Worm (Caenorhabditis elegans) whole organism, L2 larva: ENCODE data around the gene gtf-2A2.

ENCODE experiments used
- F13H6.1 ChIP-seq: sonication (generic microtip); optimal IDR thresholded peaks from 2 replicates; lab custom pipeline; 2016; ENCODE audit warnings: missing genetic modification characterization, missing compliant biosample characterization
- R02D3.7 ChIP-seq: fragments of 150-350 bp; optimal IDR thresholded peaks from 2 replicates; lab custom pipeline; 2014; ENCODE audit warnings: missing biosample characterization, missing genetic modification characterization
- Y55F3AM.14 ChIP-seq: fragments of 200-800 bp; sonication (Bioruptor generic); optimal IDR thresholded peaks from 2 replicates; lab custom pipeline; 2018; ENCODE audit warnings: mild to moderate bottlenecking, missing genetic modification characterization, missing compliant biosample characterization
- ZK546.5 ChIP-seq: sonication (generic microtip); optimal IDR thresholded peaks from 2 replicates; lab custom pipeline; 2017; ENCODE audit warnings: missing biosample characterization, missing genetic modification characterization
- alr-1 ChIP-seq: fragments of 150-350 bp; optimal IDR thresholded peaks from 2 replicates; lab custom pipeline; 2014; ENCODE audit warnings: missing biosample characterization, missing genetic modification characterization
- aly-2 ChIP-seq: fragments of 150-350 bp; optimal IDR thresholded peaks from 2 replicates; lab custom pipeline; 2014; ENCODE audit warnings: missing biosample characterization, missing genetic modification characterization
- ama-1 ChIP-seq: fragments of 150-350 bp; optimal IDR thresholded peaks from 2 replicates; lab custom pipeline; 2018; ENCODE audit warnings: inconsistent platforms
- blmp-1 ChIP-seq: sonication (generic microtip); optimal IDR thresholded peaks from 2 replicates; lab custom pipeline; 2017; ENCODE audit warnings: missing genetic modification characterization, mild to moderate bottlenecking, missing compliant biosample characterization, antibody characterized with exemption, moderate library complexity; ENCODE audit not compliant: insufficient read depth
- ceh-82 ChIP-seq: fragments of 150-350 bp; optimal IDR thresholded peaks from 2 replicates; lab custom pipeline; 2014; ENCODE audit warnings: missing biosample characterization, missing genetic modification characterization
- crh-2 ChIP-seq: sonication (generic microtip); optimal IDR thresholded peaks from 2 replicates; lab custom pipeline; 2017; ENCODE audit warnings: missing biosample characterization, missing genetic modification characterization
- egl-27 ChIP-seq: sonication (generic microtip); optimal IDR thresholded peaks from 3 replicates; lab custom pipeline; 2017; ENCODE audit warnings: missing biosample characterization, missing genetic modification reagents, missing genetic modification characterization
- elt-1 ChIP-seq: fragments of 150-350 bp; optimal IDR thresholded peaks from 2 replicates; lab custom pipeline; 2014; ENCODE audit warnings: missing biosample characterization, missing genetic modification characterization
- fos-1 ChIP-seq: fragments of 150-350 bp; optimal IDR thresholded peaks from 2 replicates; lab custom pipeline; 2014; ENCODE audit warnings: missing biosample characterization, missing genetic modification characterization
- gmeb-1 ChIP-seq: fragments of 150-350 bp; optimal IDR thresholded peaks from 2 replicates; lab custom pipeline; 2014; ENCODE audit warnings: missing biosample characterization, missing genetic modification characterization
- lin-11 ChIP-seq: fragments of 150-350 bp; sonication (generic microtip); optimal IDR thresholded peaks from 2 replicates; lab custom pipeline; 2014; ENCODE audit warnings: missing biosample characterization, missing genetic modification characterization, inconsistent platforms, mixed read lengths
- lin-13 ChIP-seq: fragments of 150-350 bp; optimal IDR thresholded peaks from 2 replicates; lab custom pipeline; 2014; ENCODE audit warnings: missing biosample characterization, missing genetic modification reagents, missing genetic modification characterization
- lin-39 ChIP-seq: fragments of 150-350 bp; optimal IDR thresholded peaks from 2 replicates; lab custom pipeline; 2014; ENCODE audit warnings: missing biosample characterization, missing genetic modification reagents, missing genetic modification characterization
- lsy-2 ChIP-seq, 2 experiments: fragments of 150-350 bp in 1 of 2; sonication (generic microtip) in 1 of 2; optimal IDR thresholded peaks; 2 replicates each; lab custom pipeline; 2014 to 2017; ENCODE audit warnings: missing biosample characterization in 2 of 2, missing genetic modification characterization in 2 of 2
- mab-5 ChIP-seq: fragments of 150-350 bp; optimal IDR thresholded peaks from 2 replicates; lab custom pipeline; 2014; ENCODE audit warnings: missing biosample characterization, missing genetic modification characterization
- mdl-1 ChIP-seq, 2 experiments: fragments of 150-350 bp in 1 of 2; sonication (generic microtip) in 1 of 2; optimal IDR thresholded peaks; 2 replicates each; lab custom pipeline; 2017; ENCODE audit warnings: missing biosample characterization in 2 of 2, missing genetic modification characterization in 2 of 2
- nhr-11 ChIP-seq: fragments of 150-350 bp; optimal IDR thresholded peaks from 2 replicates; lab custom pipeline; 2014; ENCODE audit warnings: missing biosample characterization, missing genetic modification characterization
- nhr-12 ChIP-seq: fragments of 150-350 bp; optimal IDR thresholded peaks from 2 replicates; lab custom pipeline; 2014; ENCODE audit warnings: missing biosample characterization, missing genetic modification characterization
- nhr-129 ChIP-seq: fragments of 150-350 bp; optimal IDR thresholded peaks from 2 replicates; lab custom pipeline; 2014; ENCODE audit warnings: missing biosample characterization, missing genetic modification characterization
- nhr-21 ChIP-seq: fragments of 150-350 bp; optimal IDR thresholded peaks from 2 replicates; lab custom pipeline; 2014; ENCODE audit warnings: missing biosample characterization, missing genetic modification characterization
- nhr-23 ChIP-seq: fragments of 150-350 bp; optimal IDR thresholded peaks from 2 replicates; lab custom pipeline; 2014; ENCODE audit warnings: missing biosample characterization, missing genetic modification reagents, missing genetic modification characterization
- nhr-6 ChIP-seq: fragments of 150-350 bp; optimal IDR thresholded peaks from 2 replicates; lab custom pipeline; 2014; ENCODE audit warnings: missing biosample characterization, missing genetic modification characterization
- nhr-77 ChIP-seq: fragments of 150-350 bp; optimal IDR thresholded peaks from 2 replicates; lab custom pipeline; 2014; ENCODE audit warnings: missing biosample characterization, missing genetic modification characterization
- peb-1 ChIP-seq: fragments of 150-350 bp; optimal IDR thresholded peaks from 2 replicates; lab custom pipeline; 2014; ENCODE audit warnings: missing biosample characterization, missing genetic modification characterization
- sem-4 ChIP-seq: fragments of 150-350 bp; optimal IDR thresholded peaks from 2 replicates; lab custom pipeline; 2014; ENCODE audit warnings: missing biosample characterization, missing genetic modification reagents, missing genetic modification characterization
- skn-1 ChIP-seq: sonication (generic microtip); optimal IDR thresholded peaks from 2 replicates; lab custom pipeline; 2017; ENCODE audit warnings: missing biosample characterization, missing genetic modification characterization
- sma-3 ChIP-seq: sonication (generic microtip); optimal IDR thresholded peaks from 2 replicates; lab custom pipeline; 2016; ENCODE audit warnings: missing genetic modification reagents, missing genetic modification characterization, missing compliant biosample characterization
- sma-9 ChIP-seq, 2 experiments: fragments of 150-350 bp in 1 of 2; sonication (generic microtip) in 1 of 2; optimal IDR thresholded peaks; 2 replicates each; lab custom pipeline; 2014 to 2016; ENCODE audit warnings: missing genetic modification characterization in 2 of 2, mild to moderate bottlenecking in 1 of 2, missing biosample characterization in 1 of 2, missing compliant biosample characterization in 1 of 2, missing genetic modification reagents in 1 of 2, moderate library complexity in 1 of 2
- unc-39 ChIP-seq: fragments of 150-350 bp; optimal IDR thresholded peaks from 2 replicates; lab custom pipeline; 2014; ENCODE audit warnings: missing biosample characterization, missing genetic modification characterization
- unc-55 ChIP-seq: fragments of 150-350 bp; sonication (generic microtip); optimal IDR thresholded peaks from 3 replicates; lab custom pipeline; 2014; ENCODE audit warnings: missing biosample characterization, missing genetic modification reagents, missing genetic modification characterization
- unc-62 ChIP-seq: fragments of 150-350 bp; optimal IDR thresholded peaks from 2 replicates; lab custom pipeline; 2014; ENCODE audit warnings: missing biosample characterization, missing genetic modification reagents, missing genetic modification characterization
- zag-1 ChIP-seq: fragments of 150-350 bp; optimal IDR thresholded peaks from 2 replicates; lab custom pipeline; 2014; ENCODE audit warnings: missing biosample characterization, missing genetic modification characterization
- ztf-1 ChIP-seq: fragments of 200-800 bp; sonication (Bioruptor generic); conservative IDR thresholded peaks from 2 replicates; pipeline ENCODE4 v1.3.6; 2022; ENCODE audit warnings: missing genetic modification characterization, missing compliant biosample characterization
- ztf-11 ChIP-seq: sonication (generic microtip); optimal IDR thresholded peaks from 2 replicates; lab custom pipeline; 2017; ENCODE audit warnings: missing biosample characterization, missing genetic modification characterization
- ztf-4 ChIP-seq: fragments of 150-350 bp; optimal IDR thresholded peaks from 2 replicates; lab custom pipeline; 2014; ENCODE audit warnings: missing biosample characterization, missing genetic modification characterization

gtf-2A2 gene

ce11 chrIII:12583466-12583865 lies 41.1 kb upstream of the gtf-2A2 start (continued):
- TF ChIP-seq nhr-21 (tag; lab: Kevin White, UChicago) (peak; percentile 91), ztf-1 (GFP tag; lab: Robert Waterston, UW) (no peak), peb-1 (tag; lab: Kevin White, UChicago) (peak; percentile 43), sem-4 (peak; percentile 99), unc-55 (GFP tag; lab: Kevin White, UChicago) (peak; percentile 98), ztf-4 (tag; lab: Kevin White, UChicago) (peak; percentile 94), nhr-23 (tag; lab: Kevin White, UChicago) (no peak)

- TF ChIP-seq elt-1 (tag; lab: Kevin White, UChicago) (no peak), ama-1 (lab: Kevin White, UChicago) (no peak), ZK546.5 (tag; lab: Kevin White, UChicago) (no peak), sma-9 (GFP tag; optimal IDR thresholded peaks at IDR 0.05; lab: Kevin White, UChicago) (no peak), sma-9 (tag; optimal IDR thresholded peaks at IDR 0.05; lab: Kevin White, UChicago) (no peak), nhr-6 (tag; lab: Kevin White, UChicago) (no peak), skn-1 (tag; lab: Kevin White, UChicago) (no peak), sma-3 (GFP tag; lab: Kevin White, UChicago) (no peak), R02D3.7 (tag; lab: Kevin White, UChicago) (no peak), egl-27 (tag; lab: Kevin White, UChicago) (no peak), nhr-77 (tag; lab: Kevin White, UChicago) (no peak), unc-39 (no peak), Y55F3AM.14 (no peak), lin-13 (GFP tag; lab: Kevin White, UChicago) (no peak), ztf-4 (tag; lab: Kevin White, UChicago) (no peak)
- TF ChIP-seq, all 48 proteins: peak for 0
Observed at ce11 chrIII:12585842-12586241, 38.7 kb upstream of the gtf-2A2 start.

- TF ChIP-seq nhr-129 (no peak), lin-39 (tag; lab: Kevin White, UChicago) (no peak), Y55F3AM.14 (no peak), R02D3.7 (tag; lab: Kevin White, UChicago) (no peak), crh-2 (tag; lab: Kevin White, UChicago) (no peak), mab-5 (tag; lab: Kevin White, UChicago) (no peak), ceh-82 (tag; lab: Kevin White, UChicago) (no peak), blmp-1 (tag; lab: Kevin White, UChicago) (no peak), sma-9 (GFP tag; optimal IDR thresholded peaks at IDR 0.05; lab: Kevin White, UChicago) (no peak), sma-9 (tag; optimal IDR thresholded peaks at IDR 0.05; lab: Kevin White, UChicago) (no peak), mdl-1 (tag; optimal IDR thresholded peaks at IDR 0.05; lab: Kevin White, UChicago) (no peak), aly-2 (tag; lab: Kevin White, UChicago) (no peak)
- TF ChIP-seq, all 48 proteins: peak for 0
Observed at ce11 chrIII:12591923-12592322, 32.6 kb upstream of the gtf-2A2 start.

ce11 chrIII:12595640-12596039 lies 28.9 kb upstream of the gtf-2A2 start:
- peak; percentile 23 for TF ChIP-seq ama-1 (lab: Kevin White, UChicago)
- no peak for TF ChIP-seq lsy-2 (tag; optimal IDR thresholded peaks at IDR 0.05; lab: Kevin White, UChicago)
- no peak for TF ChIP-seq unc-62 (GFP tag; lab: Kevin White, UChicago)
- TF ChIP-seq nhr-12 (tag; lab: Kevin White, UChicago) = no peak

- TF ChIP-seq F13H6.1 (tag; lab: Kevin White, UChicago) = peak; percentile 76
- TF ChIP-seq unc-62 (GFP tag; lab: Kevin White, UChicago) = no peak
- no peak for TF ChIP-seq nhr-12 (tag; lab: Kevin White, UChicago)
- TF ChIP-seq aly-2 (tag; lab: Kevin White, UChicago) = no peak
- TF ChIP-seq lin-13 (GFP tag; lab: Kevin White, UChicago) = peak; percentile 95
- peak; percentile 69 for TF ChIP-seq Y55F3AM.14
- TF ChIP-seq sem-4 = peak; percentile 92
- TF ChIP-seq nhr-21 (tag; lab: Kevin White, UChicago) = peak; percentile 50
- TF ChIP-seq zag-1 (tag; lab: Kevin White, UChicago) = peak; percentile 55
- peak; percentile 77 for TF ChIP-seq gmeb-1 (tag; lab: Kevin White, UChicago)
- peak; percentile 76 for TF ChIP-seq sma-9 (GFP tag; optimal IDR thresholded peaks at IDR 0.05; lab: Kevin White, UChicago)
- TF ChIP-seq sma-9 (tag; optimal IDR thresholded peaks at IDR 0.05; lab: Kevin White, UChicago) = no peak
- peak; percentile 71 for TF ChIP-seq fos-1 (tag; lab: Kevin White, UChicago)
- no peak for TF ChIP-seq ztf-1 (GFP tag; lab: Robert Waterston, UW)
- peak; percentile 87 for TF ChIP-seq crh-2 (tag; lab: Kevin White, UChicago)
- peak; percentile 3 to 67 for TF ChIP-seq mdl-1 (tag; optimal IDR thresholded peaks at IDR 0.05; lab: Kevin White, UChicago)
- TF ChIP-seq nhr-11 (tag; lab: Kevin White, UChicago) = no peak
- TF ChIP-seq lin-11 (tag; lab: Kevin White, UChicago) = peak; percentile 83
- peak; percentile 27 for TF ChIP-seq egl-27 (tag; lab: Kevin White, UChicago)
- peak; percentile 96 to 99 for TF ChIP-seq lsy-2 (tag; optimal IDR thresholded peaks at IDR 0.05; lab: Kevin White, UChicago)
- TF ChIP-seq ceh-82 (tag; lab: Kevin White, UChicago) = peak; percentile 8
- TF ChIP-seq ZK546.5 (tag; lab: Kevin White, UChicago) = no peak
- TF ChIP-seq R02D3.7 (tag; lab: Kevin White, UChicago) = no peak
- peak; percentile 14 for TF ChIP-seq nhr-6 (tag; lab: Kevin White, UChicago)
- peak; percentile 88 for TF ChIP-seq ama-1 (lab: Kevin White, UChicago)
- no peak for TF ChIP-seq ztf-11 (tag; lab: Kevin White, UChicago)
- no peak for TF ChIP-seq alr-1 (tag; lab: Kevin White, UChicago)
Observed at ce11 chrIII:12598418-12599330, 25.9 kb upstream of the gtf-2A2 start.
